Worm (Caenorhabditis elegans) whole organism, L4/young adult: ENCODE measurements around the gene F08F1.9.

Experiments used
- W03F9.2 ChIP-seq: fragments of 150-350 bp; optimal IDR thresholded peaks from 2 replicates; lab custom pipeline; 2014; ENCODE audit warnings: missing biosample characterization, missing genetic modification characterization
- him-1 ChIP-seq: sonication (generic microtip); optimal IDR thresholded peaks from 2 replicates; lab custom pipeline; 2016; ENCODE audit warnings: missing genotype, missing genetic modification reagents, missing genetic modification characterization, missing compliant biosample characterization

ce11 chrX:8418382-8418781, 7.7 kb upstream of the F08F1.9 start, which contains the start of gene spp-13:
- TF ChIP-seq him-1 (tag; lab: Kevin White, UChicago) (no peak), W03F9.2 (tag; lab: Kevin White, UChicago) (no peak)
